Fruit fly (Drosophila melanogaster) whole organism, prepupa: Measurements from ENCODE around the gene scramb2.

Experiments
- CG10631 ChIP-seq: fragments of 200-800 bp; sonication (Bioruptor generic); optimal IDR thresholded peaks from 2 replicates; lab custom pipeline; 2016; ENCODE audit warnings: missing biosample characterization, missing genetic modification characterization
- CG10669 ChIP-seq: fragments of 200-800 bp; sonication (Bioruptor generic); optimal IDR thresholded peaks from 3 replicates; lab custom pipeline; 2018; ENCODE audit warnings: missing biosample characterization, mild to moderate bottlenecking, missing genetic modification characterization, moderate library complexity
- CG11294 ChIP-seq: fragments of 200-800 bp; sonication (Bioruptor generic); IDR thresholded peaks from 2 replicates; pipeline ENCODE4 v1.3.6; 2022; ENCODE audit warnings: missing biosample characterization, missing genetic modification characterization
- CG1621 ChIP-seq: fragments of 200-800 bp; sonication (Bioruptor generic); optimal IDR thresholded peaks from 3 replicates; lab custom pipeline; 2018; ENCODE audit warnings: missing biosample characterization, mild to moderate bottlenecking, missing genetic modification characterization
- CG16779 ChIP-seq: fragments of 200-800 bp; sonication (Bioruptor generic); optimal IDR thresholded peaks from 3 replicates; lab custom pipeline; 2017; ENCODE audit warnings: missing biosample characterization, mild to moderate bottlenecking, missing genetic modification characterization
- CG3032 ChIP-seq: fragments of 200-800 bp; optimal IDR thresholded peaks from 2 replicates; lab custom pipeline; 2019; ENCODE audit warnings: missing biosample characterization, mild to moderate bottlenecking, missing genetic modification characterization, moderate library complexity
- CG31627 ChIP-seq: fragments of 200-800 bp; sonication (Bioruptor generic); optimal IDR thresholded peaks from 3 replicates; lab custom pipeline; 2016; ENCODE audit warnings: missing biosample characterization, missing genetic modification characterization
- CG32006 ChIP-seq: fragments of 200-800 bp; sonication (Bioruptor generic); optimal IDR thresholded peaks from 3 replicates; lab custom pipeline; 2017; ENCODE audit warnings: missing biosample characterization, mild to moderate bottlenecking, missing genetic modification characterization
- CG34406 ChIP-seq: fragments of 200-800 bp; sonication (Bioruptor generic); optimal IDR thresholded peaks from 3 replicates; lab custom pipeline; 2016; ENCODE audit warnings: missing biosample characterization, missing genetic modification characterization
- CG3919 ChIP-seq: fragments of 200-800 bp; sonication (Bioruptor generic); optimal IDR thresholded peaks from 3 replicates; lab custom pipeline; 2016; ENCODE audit warnings: missing biosample characterization, missing genetic modification characterization
- CG4318 ChIP-seq: fragments of 200-800 bp; sonication (Bioruptor generic); optimal IDR thresholded peaks from 3 replicates; lab custom pipeline; 2017; ENCODE audit warnings: missing biosample characterization, mild to moderate bottlenecking, missing genetic modification characterization
- CG6276 ChIP-seq: fragments of 200-800 bp; sonication (Bioruptor generic); optimal IDR thresholded peaks from 2 replicates; lab custom pipeline; 2017; ENCODE audit warnings: missing biosample characterization, mild to moderate bottlenecking, missing genetic modification characterization
- CG6792 ChIP-seq: fragments of 200-800 bp; sonication (Bioruptor generic); optimal IDR thresholded peaks from 3 replicates; lab custom pipeline; 2016; ENCODE audit warnings: missing biosample characterization, missing genetic modification characterization
- CG8319 ChIP-seq: fragments of 200-800 bp; sonication (Bioruptor generic); optimal IDR thresholded peaks from 3 replicates; lab custom pipeline; 2016; ENCODE audit warnings: missing biosample characterization, missing genetic modification characterization
- CG8632 ChIP-seq: fragments of 200-800 bp; sonication (Bioruptor generic); optimal IDR thresholded peaks from 3 replicates; lab custom pipeline; 2016; ENCODE audit warnings: missing biosample characterization, missing genetic modification characterization
- Eip75B ChIP-seq: fragments of 200-800 bp; sonication (Bioruptor generic); optimal IDR thresholded peaks from 3 replicates; lab custom pipeline; 2016; ENCODE audit warnings: missing biosample characterization, missing genetic modification characterization
- Eip78C ChIP-seq: fragments of 200-800 bp; sonication (Bioruptor generic); peaks from one replicate; lab custom pipeline; 2016; ENCODE audit warnings: missing biosample characterization, missing genetic modification characterization
- Ets96B ChIP-seq: fragments of 200-800 bp; optimal IDR thresholded peaks from 2 replicates; lab custom pipeline; 2019; ENCODE audit warnings: missing biosample characterization, mild to moderate bottlenecking, missing genetic modification characterization, moderate library complexity
- Gug ChIP-seq: fragments of 200-800 bp; sonication (Bioruptor generic); IDR thresholded peaks from 2 replicates; pipeline ENCODE4 v1.3.6; 2022; ENCODE audit warnings: missing biosample characterization, missing genetic modification characterization
- Hr39 ChIP-seq: fragments of 200-800 bp; sonication (Bioruptor generic); optimal IDR thresholded peaks from 2 replicates; lab custom pipeline; 2016; ENCODE audit warnings: missing biosample characterization, missing genetic modification characterization
- Met ChIP-seq: fragments of 200-800 bp; sonication (Bioruptor generic); optimal IDR thresholded peaks from 3 replicates; lab custom pipeline; 2016; ENCODE audit warnings: missing biosample characterization, missing genetic modification characterization
- Sox102F ChIP-seq: fragments of 200-800 bp; sonication (Bioruptor generic); optimal IDR thresholded peaks from 2 replicates; lab custom pipeline; 2016; ENCODE audit warnings: missing biosample characterization, mild to moderate bottlenecking, missing genetic modification characterization
- Sox14 ChIP-seq: fragments of 200-800 bp; sonication (Bioruptor generic); optimal IDR thresholded peaks from 3 replicates; lab custom pipeline; 2016; ENCODE audit warnings: missing biosample characterization, missing genetic modification characterization
- achi ChIP-seq: fragments of 200-800 bp; sonication (Bioruptor generic); optimal IDR thresholded peaks from 3 replicates; lab custom pipeline; 2016; ENCODE audit warnings: missing biosample characterization, missing genetic modification characterization
- acj6 ChIP-seq: fragments of 200-800 bp; sonication (Bioruptor generic); optimal IDR thresholded peaks from 3 replicates; lab custom pipeline; 2016; ENCODE audit warnings: missing biosample characterization, missing genetic modification characterization
- dac ChIP-seq: fragments of 200-800 bp; sonication (Bioruptor generic); optimal IDR thresholded peaks from 2 replicates; lab custom pipeline; 2017; ENCODE audit warnings: missing biosample characterization, mild to moderate bottlenecking, missing genetic modification characterization
- dsx ChIP-seq: fragments of 200-800 bp; optimal IDR thresholded peaks from 3 replicates; lab custom pipeline; 2019; ENCODE audit warnings: missing biosample characterization, mild to moderate bottlenecking, missing genetic modification characterization, moderate library complexity; ENCODE audit not compliant: poor library complexity, severe bottlenecking
- eg ChIP-seq: fragments of 200-800 bp; sonication (Bioruptor generic); IDR thresholded peaks from 3 replicates; pipeline ENCODE4 v1.3.6; 2022; ENCODE audit warnings: missing biosample characterization, missing genetic modification characterization
- esn ChIP-seq: fragments of 200-800 bp; sonication (Bioruptor generic); optimal IDR thresholded peaks from 2 replicates; lab custom pipeline; 2016; ENCODE audit warnings: missing biosample characterization, mild to moderate bottlenecking, missing genetic modification characterization, moderate library complexity
- fd59A ChIP-seq: fragments of 200-800 bp; sonication (Bioruptor generic); optimal IDR thresholded peaks from 2 replicates; lab custom pipeline; 2017; ENCODE audit warnings: missing biosample characterization, mild to moderate bottlenecking, missing genetic modification characterization, missing genetic modification reagents
- fd85E ChIP-seq: fragments of 200-800 bp; sonication (Bioruptor generic); optimal IDR thresholded peaks from 3 replicates; lab custom pipeline; 2016; ENCODE audit warnings: missing biosample characterization, missing genetic modification characterization
- fkh ChIP-seq: fragments of 200-800 bp; sonication (Bioruptor generic); optimal IDR thresholded peaks from 3 replicates; lab custom pipeline; 2017; ENCODE audit warnings: missing biosample characterization, mild to moderate bottlenecking, missing genetic modification characterization, moderate library complexity
- lz ChIP-seq: fragments of 200-800 bp; sonication (Bioruptor generic); optimal IDR thresholded peaks from 3 replicates; lab custom pipeline; 2016; ENCODE audit warnings: missing biosample characterization, missing genetic modification characterization
- net ChIP-seq: fragments of 200-800 bp; sonication (Bioruptor generic); optimal IDR thresholded peaks from 3 replicates; lab custom pipeline; 2016; ENCODE audit warnings: missing biosample characterization, missing genetic modification characterization
- pdm3 ChIP-seq: fragments of 200-800 bp; sonication (Bioruptor generic); optimal IDR thresholded peaks from 3 replicates; lab custom pipeline; 2016; ENCODE audit warnings: missing biosample characterization, missing genetic modification characterization
- salr ChIP-seq, 2 experiments: fragments of 200-800 bp; sonication (Bioruptor generic); optimal IDR thresholded peaks; 3 replicates each; lab custom pipeline; 2016 to 2018; ENCODE audit warnings: missing biosample characterization in 2 of 2, missing genetic modification characterization in 2 of 2, mild to moderate bottlenecking in 1 of 2
- ss ChIP-seq, 2 experiments: fragments of 200-800 bp; sonication (Bioruptor generic); optimal IDR thresholded peaks; 2 replicates in 1 of 2; 3 replicates in 1 of 2; lab custom pipeline; 2017 to 2018; ENCODE audit warnings: mild to moderate bottlenecking in 2 of 2, missing biosample characterization in 2 of 2, missing genetic modification characterization in 2 of 2, moderate library complexity in 1 of 2
- svp ChIP-seq: fragments of 200-800 bp; sonication (Bioruptor generic); peaks from one replicate; lab custom pipeline; 2016; ENCODE audit warnings: missing biosample characterization, missing genetic modification characterization
- vri ChIP-seq: fragments of 200-800 bp; sonication (Bioruptor generic); optimal IDR thresholded peaks from 3 replicates; lab custom pipeline; 2016; ENCODE audit warnings: missing biosample characterization, mild to moderate bottlenecking, missing genetic modification characterization

The scramb2 gene

dm6 chr3L:3089012-3089411, 42.4 kb upstream of the scramb2 start:
- TF ChIP-seq CG3919 (GFP tag; lab: Kevin White, UChicago) (no peak), CG8632 (no peak), ss (GFP tag; optimal IDR thresholded peaks at IDR 0.05; lab: Kevin White, UChicago) (no peak), Sox102F (GFP tag; lab: Kevin White, UChicago) (no peak), CG10669 (GFP tag; lab: Kevin White, UChicago) (no peak), achi (GFP tag; lab: Kevin White, UChicago) (no peak), net (GFP tag; lab: Kevin White, UChicago) (no peak), CG4318 (GFP tag; lab: Kevin White, UChicago) (no peak), CG32006 (GFP tag; lab: Kevin White, UChicago) (no peak), CG1621 (tag; lab: Kevin White, UChicago) (no peak), pdm3 (GFP tag; lab: Kevin White, UChicago) (no peak), CG8319 (no peak), Ets96B (tag; lab: Kevin White, UChicago) (no peak), vri (GFP tag; lab: Kevin White, UChicago) (no peak), CG16779 (tag; lab: Kevin White, UChicago) (no peak), Met (GFP tag; lab: Kevin White, UChicago) (no peak), CG11294 (GFP tag; lab: Robert Waterston, UW) (no peak), CG6276 (GFP tag; lab: Kevin White, UChicago) (no peak), svp (GFP tag; lab: Kevin White, UChicago) (no peak), Eip75B (no peak)

DNA sequence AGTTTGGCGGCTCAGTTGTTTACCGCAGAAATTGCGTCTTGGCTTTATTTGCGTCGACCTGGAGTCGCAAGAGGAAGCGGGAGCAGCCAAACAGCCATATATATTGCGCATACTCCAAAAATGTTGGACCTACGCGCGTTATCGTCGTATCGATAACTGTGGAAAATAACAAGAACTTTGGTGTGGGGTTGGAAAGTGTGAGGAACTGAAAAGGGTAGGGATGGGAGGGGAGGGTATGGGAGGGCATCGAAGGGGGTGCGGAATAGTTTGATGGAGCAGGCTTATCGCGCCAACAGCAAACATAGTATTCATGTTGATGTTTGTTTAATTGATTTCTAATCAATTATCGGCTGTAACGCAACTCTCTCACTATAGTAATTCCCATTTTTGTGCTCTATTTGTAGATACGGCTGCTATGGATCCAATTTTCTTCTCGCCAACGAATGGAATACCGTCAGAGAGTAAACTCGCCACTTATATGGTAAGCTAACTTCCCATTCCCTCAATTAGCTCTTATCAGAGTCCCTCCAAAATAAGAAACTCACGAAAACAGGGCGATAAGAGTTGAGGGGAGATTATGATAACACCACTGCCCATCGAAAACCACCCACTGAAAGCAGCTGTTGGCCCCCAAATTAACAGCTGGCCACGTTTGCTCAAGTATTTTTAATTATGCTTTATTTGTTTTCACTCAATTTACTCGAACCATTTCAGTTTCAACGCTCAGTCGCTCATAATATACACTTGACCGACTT, 36.9 kb upstream of the scramb2 start:
- TF ChIP-seq vri (GFP tag; lab: Kevin White, UChicago) (peak; percentile 48), Hr39 (GFP tag; lab: Kevin White, UChicago) (no peak), Met (GFP tag; lab: Kevin White, UChicago) (no peak), eg (GFP tag; lab: Robert Waterston, UW) (no peak), CG34406 (GFP tag; lab: Kevin White, UChicago) (no peak), CG1621 (tag; lab: Kevin White, UChicago) (no peak), salr (GFP tag; optimal IDR thresholded peaks at IDR 0.05; lab: Kevin White, UChicago) (no peak), fd85E (GFP tag; lab: Kevin White, UChicago) (no peak), lz (GFP tag; lab: Kevin White, UChicago) (no peak), esn (no peak), Gug (GFP tag; lab: Robert Waterston, UW) (no peak), fkh (peak; percentile 92)

DNA sequence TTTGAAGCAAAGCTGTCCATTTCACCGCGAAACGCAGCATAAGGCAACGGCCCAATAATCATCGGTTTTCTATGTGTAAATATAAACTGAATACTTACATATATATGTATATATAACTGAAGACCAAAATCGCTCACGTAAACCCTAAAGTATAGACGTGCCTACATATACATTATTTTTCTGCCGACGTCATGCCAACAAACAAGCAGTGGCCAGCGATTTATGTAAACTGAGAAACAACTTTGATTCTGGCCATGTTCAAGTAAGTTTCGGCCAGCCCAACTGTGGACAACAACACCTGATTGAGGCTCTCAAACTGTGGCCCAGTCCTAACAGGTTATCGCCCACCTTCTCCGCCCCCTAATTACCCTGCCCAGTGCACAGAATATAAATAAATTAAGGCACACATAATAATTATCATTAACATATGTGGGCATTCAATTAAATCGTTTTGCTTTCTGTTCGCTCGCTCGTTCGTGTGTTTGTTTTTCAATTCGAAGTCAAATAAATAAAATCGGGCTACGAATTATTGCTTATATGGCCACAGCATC, 35.4 kb upstream of the scramb2 start:
- TF ChIP-seq CG1621 (tag; lab: Kevin White, UChicago) (no peak), fkh (peak; percentile 49), svp (GFP tag; lab: Kevin White, UChicago) (peak; percentile 77), CG3919 (GFP tag; lab: Kevin White, UChicago) (no peak), CG6792 (no peak)

dm6 chr3L:3081146-3081872, 34.7 kb upstream of the scramb2 start:
- TF ChIP-seq CG34406 (GFP tag; lab: Kevin White, UChicago): peak; percentile 99
- peak; percentile 100 for TF ChIP-seq Eip78C
- TF ChIP-seq CG16779 (tag; lab: Kevin White, UChicago): peak; percentile 97
- peak; percentile 99 for TF ChIP-seq CG6276 (GFP tag; lab: Kevin White, UChicago)
- peak; percentile 88 for TF ChIP-seq fkh
- peak; percentile 97 for TF ChIP-seq Ets96B (tag; lab: Kevin White, UChicago)
- TF ChIP-seq CG10631 (GFP tag; lab: Kevin White, UChicago): peak; percentile 98
- peak; percentile 99 for TF ChIP-seq acj6 (GFP tag; lab: Kevin White, UChicago)
- TF ChIP-seq CG3032 (tag; lab: Kevin White, UChicago): peak; percentile 94
- TF ChIP-seq esn: peak; percentile 99
- TF ChIP-seq dsx: peak; percentile 94
- peak; percentile 99 for TF ChIP-seq lz (GFP tag; lab: Kevin White, UChicago)
- TF ChIP-seq svp (GFP tag; lab: Kevin White, UChicago): peak; percentile 99
- peak; percentile 98 for TF ChIP-seq CG1621 (tag; lab: Kevin White, UChicago)
- peak; percentile 97 for TF ChIP-seq dac (GFP tag; lab: Kevin White, UChicago)
- peak; percentile 99 for TF ChIP-seq pdm3 (GFP tag; lab: Kevin White, UChicago)
- TF ChIP-seq CG32006 (GFP tag; lab: Kevin White, UChicago): peak; percentile 98
- TF ChIP-seq vri (GFP tag; lab: Kevin White, UChicago): peak; percentile 99
- TF ChIP-seq fd59A: peak; percentile 95
- TF ChIP-seq ss (GFP tag; optimal IDR thresholded peaks at IDR 0.05; lab: Kevin White, UChicago): peak; percentile 96
- peak; percentile 98 for TF ChIP-seq Hr39 (GFP tag; lab: Kevin White, UChicago)
- TF ChIP-seq Sox102F (GFP tag; lab: Kevin White, UChicago): peak; percentile 99
- peak; percentile 99 for TF ChIP-seq Sox14 (GFP tag; lab: Kevin White, UChicago)
- TF ChIP-seq net (GFP tag; lab: Kevin White, UChicago): peak; percentile 99
- peak; percentile 98 for TF ChIP-seq CG31627
- TF ChIP-seq Met (GFP tag; lab: Kevin White, UChicago): peak; percentile 99
